Worm (Caenorhabditis elegans) whole organism, young adult: Measurements from ENCODE around the gene syg-1.

Experiments
- B0035.1 ChIP-seq: sonication (generic microtip); optimal IDR thresholded peaks from 2 replicates; lab custom pipeline; 2016; ENCODE audit warnings: missing genetic modification characterization, mild to moderate bottlenecking, missing compliant biosample characterization, missing genotype, missing genetic modification reagents
- D2030.7 ChIP-seq: fragments of 200-800 bp; sonication (Bioruptor generic); IDR thresholded peaks from 2 replicates; pipeline ENCODE4 v1.3.6; 2022; ENCODE audit warnings: missing genetic modification reagents, missing genetic modification characterization, missing compliant biosample characterization
- F23B12.7 ChIP-seq: sonication (generic microtip); optimal IDR thresholded peaks from 2 replicates; lab custom pipeline; 2017; ENCODE audit warnings: missing genetic modification characterization, mild to moderate bottlenecking, missing compliant biosample characterization, antibody characterized with exemption, moderate library complexity; ENCODE audit not compliant: insufficient read depth
- Y53G8AR.9 ChIP-seq: fragments of 200-800 bp; sonication (Bioruptor generic); conservative IDR thresholded peaks from 2 replicates; pipeline ENCODE4 v1.3.6; 2022; ENCODE audit warnings: missing genetic modification reagents, missing genetic modification characterization, missing compliant biosample characterization
- ZK185.1 ChIP-seq: sonication (generic microtip); optimal IDR thresholded peaks from 2 replicates; lab custom pipeline; 2016; ENCODE audit warnings: mild to moderate bottlenecking, missing genetic modification characterization, missing compliant biosample characterization; ENCODE audit not compliant: poor library complexity, severe bottlenecking
- akir-1 ChIP-seq: fragments of 200-800 bp; sonication (Bioruptor generic); optimal IDR thresholded peaks from 2 replicates; lab custom pipeline; 2018; ENCODE audit warnings: mild to moderate bottlenecking, missing genetic modification characterization, moderate library complexity, missing compliant biosample characterization
- ama-1 ChIP-seq, 3 experiments: fragments of 150-350 bp in 1 of 3; sonication (generic microtip) in 2 of 3; optimal IDR thresholded peaks; 2 replicates each; lab custom pipeline; 2014 to 2018; ENCODE audit warnings: missing biosample characterization in 2 of 3, missing genetic modification characterization in 2 of 3, missing genetic modification reagents in 2 of 3
- aptf-2 ChIP-seq: fragments of 200-800 bp; sonication (Bioruptor generic); conservative IDR thresholded peaks from 2 replicates; pipeline ENCODE4 v1.3.6; 2022; ENCODE audit warnings: missing genetic modification reagents, missing genetic modification characterization, missing compliant biosample characterization
- aptf-3 ChIP-seq: fragments of 200-800 bp; sonication (Bioruptor generic); IDR thresholded peaks from 2 replicates; pipeline ENCODE4 v1.3.6; 2022; ENCODE audit warnings: missing genetic modification characterization, missing compliant biosample characterization
- attf-6 ChIP-seq: fragments of 200-800 bp; sonication (Bioruptor generic); IDR thresholded peaks from 2 replicates; pipeline ENCODE4 v1.3.6; 2022; ENCODE audit warnings: missing genetic modification reagents, missing genetic modification characterization, missing compliant biosample characterization
- bed-1 ChIP-seq: fragments of 200-800 bp; sonication (Bioruptor generic); IDR thresholded peaks from 2 replicates; pipeline ENCODE4 v1.3.6; 2022; ENCODE audit warnings: missing genetic modification reagents, missing genetic modification characterization, missing compliant biosample characterization
- ccch-3 ChIP-seq: fragments of 200-800 bp; sonication (Bioruptor generic); optimal IDR thresholded peaks from 2 replicates; lab custom pipeline; 2018; ENCODE audit warnings: mild to moderate bottlenecking, missing genetic modification characterization, missing compliant biosample characterization
- cebp-1 ChIP-seq, 2 experiments: fragments of 200-800 bp in 1 of 2; sonication (Bioruptor generic) in 1 of 2; sonication (generic microtip) in 1 of 2; IDR thresholded peaks in 1 of 2; optimal IDR thresholded peaks in 1 of 2; 2 replicates each; pipeline versions ENCODE4 v1.3.6 to Lab custom; 2017 to 2022; ENCODE audit warnings: missing compliant biosample characterization in 2 of 2, missing genetic modification characterization in 2 of 2, mild to moderate bottlenecking in 1 of 2, missing genetic modification reagents in 1 of 2, moderate library complexity in 1 of 2
- cebp-2 ChIP-seq: fragments of 200-800 bp; sonication (Bioruptor generic); IDR thresholded peaks from 2 replicates; pipeline ENCODE4 v1.3.6; 2022; ENCODE audit warnings: missing genetic modification characterization, missing compliant biosample characterization
- chd-7 ChIP-seq: sonication (generic microtip); optimal IDR thresholded peaks from 2 replicates; lab custom pipeline; 2016; ENCODE audit warnings: mild to moderate bottlenecking, missing genetic modification characterization, moderate library complexity, missing compliant biosample characterization
- dpff-1 ChIP-seq: sonication (generic microtip); optimal IDR thresholded peaks from 2 replicates; lab custom pipeline; 2017; ENCODE audit warnings: mild to moderate bottlenecking, missing genetic modification characterization, missing compliant biosample characterization
- egl-18 ChIP-seq: fragments of 200-800 bp; sonication (Bioruptor generic); IDR thresholded peaks from 2 replicates; pipeline ENCODE4 v1.3.6; 2022; ENCODE audit warnings: missing genetic modification reagents, missing genetic modification characterization, missing compliant biosample characterization
- egrh-3 ChIP-seq: fragments of 200-800 bp; sonication (Bioruptor generic); IDR thresholded peaks from 2 replicates; pipeline ENCODE4 v1.3.6; 2022; ENCODE audit warnings: missing genetic modification reagents, missing genetic modification characterization, missing compliant biosample characterization
- ekl-4 ChIP-seq: fragments of 200-800 bp; sonication (Bioruptor generic); IDR thresholded peaks from 2 replicates; pipeline ENCODE4 v1.3.6; 2022; ENCODE audit warnings: missing genetic modification reagents, missing genetic modification characterization, missing compliant biosample characterization
- ets-4 ChIP-seq: fragments of 200-800 bp; sonication (Bioruptor generic); optimal IDR thresholded peaks from 2 replicates; lab custom pipeline; 2018; ENCODE audit warnings: mild to moderate bottlenecking, missing genetic modification characterization, missing compliant biosample characterization
- him-1 ChIP-seq: sonication (generic microtip); optimal IDR thresholded peaks from 2 replicates; lab custom pipeline; 2016; ENCODE audit warnings: missing genotype, missing genetic modification reagents, missing genetic modification characterization, missing compliant biosample characterization
- hlh-12 ChIP-seq: sonication (generic microtip); optimal IDR thresholded peaks from 2 replicates; lab custom pipeline; 2016; ENCODE audit warnings: missing genetic modification characterization, missing compliant biosample characterization
- hmg-1.2 ChIP-seq: fragments of 200-800 bp; sonication (Bioruptor generic); IDR thresholded peaks from 2 replicates; pipeline ENCODE4 v1.3.6; 2022; ENCODE audit warnings: missing genetic modification reagents, missing genetic modification characterization, missing compliant biosample characterization
- lin-26 ChIP-seq: fragments of 200-800 bp; sonication (Bioruptor generic); IDR thresholded peaks from 2 replicates; pipeline ENCODE4 v1.3.6; 2022; ENCODE audit warnings: missing genetic modification reagents, missing genetic modification characterization, missing compliant biosample characterization
- lir-1 ChIP-seq: fragments of 200-800 bp; sonication (Bioruptor generic); conservative IDR thresholded peaks from 2 replicates; pipeline ENCODE4 v1.3.6; 2022; ENCODE audit warnings: missing genetic modification reagents, missing genetic modification characterization, missing compliant biosample characterization
- lsl-1 ChIP-seq: fragments of 200-800 bp; sonication (Bioruptor generic); optimal IDR thresholded peaks from 2 replicates; lab custom pipeline; 2018; ENCODE audit warnings: mild to moderate bottlenecking, missing genetic modification characterization, moderate library complexity, missing compliant biosample characterization
- mcd-1 ChIP-seq: fragments of 200-800 bp; sonication (Bioruptor generic); IDR thresholded peaks from 2 replicates; pipeline ENCODE4 v1.3.6; 2022; ENCODE audit warnings: missing genetic modification reagents, missing genetic modification characterization, missing compliant biosample characterization
- nhr-179 ChIP-seq: sonication (generic microtip); optimal IDR thresholded peaks from 2 replicates; lab custom pipeline; 2016; ENCODE audit warnings: mild to moderate bottlenecking, missing genetic modification characterization, missing compliant biosample characterization
- nhr-27 ChIP-seq: fragments of 200-800 bp; sonication (Bioruptor generic); optimal IDR thresholded peaks from 2 replicates; lab custom pipeline; 2018; ENCODE audit warnings: mild to moderate bottlenecking, missing genetic modification characterization, moderate library complexity, missing compliant biosample characterization
- pbrm-1 ChIP-seq: fragments of 200-800 bp; sonication (Bioruptor generic); IDR thresholded peaks from 2 replicates; pipeline ENCODE4 v1.3.6; 2022; ENCODE audit warnings: missing genetic modification reagents, missing genetic modification characterization, missing compliant biosample characterization
- pha-4 ChIP-seq: fragments of 150-350 bp; sonication (generic microtip); optimal IDR thresholded peaks from 2 replicates; lab custom pipeline; 2014; ENCODE audit warnings: missing biosample characterization, missing genetic modification reagents, missing genetic modification characterization
- rcor-1 ChIP-seq: fragments of 200-800 bp; sonication (Bioruptor generic); IDR thresholded peaks from 2 replicates; pipeline ENCODE4 v1.3.6; 2022; ENCODE audit warnings: missing genetic modification reagents, missing genetic modification characterization, missing compliant biosample characterization
- repo-1 ChIP-seq: sonication (generic microtip); optimal IDR thresholded peaks from 2 replicates; lab custom pipeline; 2017; ENCODE audit warnings: mild to moderate bottlenecking, missing genetic modification characterization, missing compliant biosample characterization
- snpc-1.1 ChIP-seq: sonication (generic microtip); optimal IDR thresholded peaks from 2 replicates; lab custom pipeline; 2017; ENCODE audit warnings: missing genetic modification characterization, mild to moderate bottlenecking, missing compliant biosample characterization, antibody characterized with exemption, moderate library complexity, missing genotype, missing genetic modification reagents; ENCODE audit not compliant: insufficient read depth
- snpc-4 ChIP-seq, 5 experiments: fragments of 150-350 bp in 1 of 5; sonication (generic microtip) in 4 of 5; optimal IDR thresholded peaks; 2 replicates each; lab custom pipeline; 2014 to 2018; ENCODE audit warnings: missing genetic modification characterization in 5 of 5, missing biosample characterization in 3 of 5, antibody characterized with exemption in 2 of 5, mild to moderate bottlenecking in 2 of 5, missing compliant biosample characterization in 2 of 5, missing genotype in 2 of 5, moderate library complexity in 2 of 5, missing genetic modification reagents in 1 of 5
- sptf-2 ChIP-seq: fragments of 200-800 bp; sonication (Bioruptor generic); optimal IDR thresholded peaks from 2 replicates; lab custom pipeline; 2018; ENCODE audit warnings: mild to moderate bottlenecking, missing genetic modification characterization, missing compliant biosample characterization
- tbp1 ChIP-seq: fragments of 200-800 bp; sonication (Bioruptor generic); optimal IDR thresholded peaks from 2 replicates; lab custom pipeline; 2018; ENCODE audit warnings: mild to moderate bottlenecking, missing genetic modification characterization, missing compliant biosample characterization
- unc-130 ChIP-seq: sonication (generic microtip); optimal IDR thresholded peaks from 2 replicates; lab custom pipeline; 2016; ENCODE audit warnings: missing genetic modification reagents, missing genetic modification characterization, missing compliant biosample characterization
- unc-62 ChIP-seq: fragments of 150-350 bp; optimal IDR thresholded peaks from 2 replicates; lab custom pipeline; 2014; ENCODE audit warnings: missing biosample characterization, missing genetic modification reagents, missing genetic modification characterization
- zfh-2 ChIP-seq: fragments of 200-800 bp; sonication (Bioruptor generic); conservative IDR thresholded peaks from 2 replicates; pipeline ENCODE4 v1.3.6; 2022; ENCODE audit warnings: missing genetic modification reagents, missing genetic modification characterization, missing compliant biosample characterization
- ztf-18 ChIP-seq: sonication (generic microtip); optimal IDR thresholded peaks from 2 replicates; lab custom pipeline; 2016; ENCODE audit warnings: missing genotype, mild to moderate bottlenecking, missing genetic modification characterization, missing compliant biosample characterization
- ztf-22 ChIP-seq: fragments of 200-800 bp; sonication (Bioruptor generic); optimal IDR thresholded peaks from 2 replicates; lab custom pipeline; 2018; ENCODE audit warnings: mild to moderate bottlenecking, missing genetic modification characterization, moderate library complexity, missing compliant biosample characterization
- ztf-25 ChIP-seq: fragments of 200-800 bp; sonication (Bioruptor generic); IDR thresholded peaks from 2 replicates; pipeline ENCODE4 v1.3.6; 2022; ENCODE audit warnings: missing genetic modification reagents, missing genetic modification characterization, missing compliant biosample characterization
- ztf-26 ChIP-seq: sonication (generic microtip); optimal IDR thresholded peaks from 2 replicates; lab custom pipeline; 2017; ENCODE audit warnings: missing genetic modification characterization, missing compliant biosample characterization
- ztf-28 ChIP-seq: fragments of 200-800 bp; sonication (Bioruptor generic); IDR thresholded peaks from 2 replicates; pipeline ENCODE4 v1.3.6; 2022; ENCODE audit warnings: missing genetic modification reagents, missing genetic modification characterization, missing compliant biosample characterization
- ztf-3 ChIP-seq: fragments of 200-800 bp; sonication (Bioruptor generic); optimal IDR thresholded peaks from 2 replicates; lab custom pipeline; 2018; ENCODE audit warnings: mild to moderate bottlenecking, missing genetic modification characterization, missing compliant biosample characterization

Gene syg-1

ce11 chrX:2531276-2531675 is 16.2 kb upstream of the syg-1 start (continued):
- peak; percentile 82 for TF ChIP-seq lin-26 (GFP tag; lab: Robert Waterston, UW)
- TF ChIP-seq ama-1 (optimal IDR thresholded peaks at IDR 0.05; lab: Kevin White, UChicago), result no peak
- peak; percentile 16 to 32 for TF ChIP-seq ama-1 (GFP tag; optimal IDR thresholded peaks at IDR 0.05; lab: Kevin White, UChicago)
- no peak for TF ChIP-seq Y53G8AR.9 (GFP tag; lab: Robert Waterston, UW)
- TF ChIP-seq ztf-25, result peak; percentile 72; the same call in 1 of the 2 replicates
- peak; percentile 71; the same call in 1 of the 2 replicates for TF ChIP-seq aptf-3 (GFP tag; lab: Robert Waterston, UW)
- TF ChIP-seq ztf-26, result peak; percentile 27
- no peak for TF ChIP-seq lir-1 (GFP tag; lab: Robert Waterston, UW)
- TF ChIP-seq attf-6 (GFP tag; lab: Robert Waterston, UW), result no peak
- no peak for TF ChIP-seq lsl-1 (GFP tag; lab: Kevin White, UChicago)
- no peak for TF ChIP-seq egrh-3
- no peak for TF ChIP-seq ztf-3 (GFP tag; lab: Kevin White, UChicago)
- peak; percentile 26 for TF ChIP-seq snpc-1.1 (tag; lab: Kevin White, UChicago)
- no peak for TF ChIP-seq bed-1 (GFP tag; lab: Robert Waterston, UW)
- no peak for TF ChIP-seq akir-1
- 0 out of 2 replicates have a peak, but pooled peaks have one; percentile 12 for TF ChIP-seq cebp-2 (GFP tag; lab: Robert Waterston, UW)
- TF ChIP-seq him-1, result peak; percentile 57
- no peak for TF ChIP-seq ets-4
- peak; percentile 58 for TF ChIP-seq D2030.7 (GFP tag; lab: Robert Waterston, UW)
- TF ChIP-seq B0035.1, result peak; percentile 16
- peak; percentile 61; the same call in 1 of the 2 replicates for TF ChIP-seq ekl-4
- peak; percentile 65 for TF ChIP-seq ztf-18
- TF ChIP-seq aptf-2 (GFP tag; lab: Robert Waterston, UW), result no peak
- peak; percentile 48 for TF ChIP-seq snpc-4 (GFP tag; optimal IDR thresholded peaks at IDR 0.05; lab: Kevin White, UChicago)
- peak; percentile 2 to 75 (median 66) for TF ChIP-seq snpc-4 (tag; optimal IDR thresholded peaks at IDR 0.05; lab: Kevin White, UChicago)
- TF ChIP-seq chd-7 (tag; lab: Kevin White, UChicago), result peak; percentile 63
- TF ChIP-seq cebp-1 (GFP tag; IDR thresholded peaks at IDR 0.05; lab: Robert Waterston, UW), result peak; percentile 30; the same call in 1 of the 2 replicates
- TF ChIP-seq cebp-1 (tag; optimal IDR thresholded peaks at IDR 0.05; lab: Kevin White, UChicago), result peak; percentile 57
- 0 out of 2 replicates have a peak, but pooled peaks have one; percentile 42 for TF ChIP-seq ztf-28
- TF ChIP-seq ccch-3 (GFP tag; lab: Kevin White, UChicago), result no peak
- peak; percentile 73 for TF ChIP-seq nhr-179 (tag; lab: Kevin White, UChicago)
- TF ChIP-seq repo-1 (tag; lab: Kevin White, UChicago), result peak; percentile 80
- 0 out of 2 replicates have a peak, but pooled peaks have one; percentile 16 for TF ChIP-seq rcor-1 (GFP tag; lab: Robert Waterston, UW)
- TF ChIP-seq sptf-2, result no peak
- peak; percentile 40 for TF ChIP-seq ztf-22 (GFP tag; lab: Kevin White, UChicago)
- TF ChIP-seq F23B12.7 (tag; lab: Kevin White, UChicago), result peak; percentile 19
- peak; percentile 85 for TF ChIP-seq tbp1
- no peak for TF ChIP-seq dpff-1
- peak; percentile 81 for TF ChIP-seq ZK185.1 (tag; lab: Kevin White, UChicago)
- peak; percentile 52 for TF ChIP-seq hmg-1.2 (GFP tag; lab: Robert Waterston, UW)
- no peak for TF ChIP-seq hlh-12 (tag; lab: Kevin White, UChicago)
- no peak for TF ChIP-seq zfh-2 (GFP tag; lab: Robert Waterston, UW)
- peak; percentile 48 for TF ChIP-seq nhr-27 (tag; lab: Kevin White, UChicago)
- TF ChIP-seq unc-130 (GFP tag; lab: Kevin White, UChicago), result peak; percentile 13
- TF ChIP-seq pha-4 (tag; lab: Kevin White, UChicago), result no peak
- no peak for TF ChIP-seq unc-62 (GFP tag; lab: Kevin White, UChicago)
- peak; percentile 69 for TF ChIP-seq pbrm-1 (GFP tag; lab: Robert Waterston, UW)
- no peak for TF ChIP-seq egl-18
- TF ChIP-seq mcd-1, result peak; percentile 32; the same call in 1 of the 2 replicates
